Fruit fly (Drosophila melanogaster): ENCODE results near the gene pkaap.

Gene pkaap

DNA sequence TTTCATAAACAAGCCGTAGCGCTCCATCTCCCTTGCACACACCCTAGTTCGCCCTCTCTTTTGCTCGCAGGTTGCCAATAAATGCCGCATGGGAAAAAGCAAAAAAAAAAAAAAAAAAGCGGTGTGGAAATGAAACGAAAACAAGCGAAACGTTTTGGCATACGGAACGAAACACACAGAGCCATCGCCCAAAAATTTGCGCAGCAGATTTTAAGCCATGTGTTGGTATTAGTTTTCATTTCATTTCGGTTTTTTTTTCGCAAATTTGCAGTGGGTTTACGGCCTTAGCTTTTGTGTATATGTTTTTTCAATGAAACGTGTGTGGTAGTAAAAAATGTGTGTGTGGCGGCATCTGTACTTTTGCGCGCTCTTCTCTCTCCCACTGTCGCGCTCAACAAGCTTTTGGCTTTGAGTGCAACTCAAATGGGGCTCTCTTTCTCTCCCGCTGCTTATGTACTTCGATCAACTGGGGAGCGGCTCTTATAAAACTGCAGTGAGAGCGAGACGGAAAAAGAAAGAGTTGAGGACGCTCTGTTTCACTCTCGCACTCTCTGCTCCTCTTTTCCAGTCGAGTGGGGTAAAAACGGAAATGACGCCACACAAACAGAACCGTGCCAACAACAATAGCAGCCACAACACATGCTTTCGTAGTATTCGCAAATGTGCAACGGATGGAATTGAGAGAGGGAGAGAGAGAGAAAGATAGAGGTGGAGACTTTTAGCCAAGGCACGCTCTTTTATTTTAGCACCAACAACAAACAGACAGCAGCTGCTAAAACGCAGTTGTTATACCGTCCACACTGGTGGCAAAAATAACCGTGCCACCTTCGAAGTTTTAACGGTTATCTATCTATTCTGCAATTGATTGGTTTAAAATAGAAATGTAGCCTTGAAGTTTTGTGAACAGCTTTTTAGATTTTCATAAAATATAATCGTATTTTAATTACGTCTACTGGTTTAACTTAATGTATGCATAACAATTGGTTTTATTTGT lies 3.5 kb upstream of the pkaap start:
- TF ChIP-seq topi (GFP tag; optimal IDR thresholded peaks at IDR 0.05), result peak; percentile 67
- TF ChIP-seq Eip75B (GFP tag; optimal IDR thresholded peaks at IDR 0.05), result peak; percentile 58
- peak; percentile 53 for TF ChIP-seq Blimp-1 (GFP tag; optimal IDR thresholded peaks at IDR 0.05)
- TF ChIP-seq Ets96B (tag; optimal IDR thresholded peaks at IDR 0.05), result peak; percentile 54
- TF ChIP-seq fkh (GFP tag; optimal IDR thresholded peaks at IDR 0.05), result peak; percentile 31
- peak; percentile 76 for TF ChIP-seq OdsH (GFP tag; optimal IDR thresholded peaks at IDR 0.05)
- peak; percentile 82 for TF ChIP-seq Sox14 (GFP tag; optimal IDR thresholded peaks at IDR 0.05)
- no peak for TF ChIP-seq dac (GFP tag; optimal IDR thresholded peaks at IDR 0.05)
- TF ChIP-seq CG32006 (GFP tag; optimal IDR thresholded peaks at IDR 0.05), result peak; percentile 64
- peak; percentile 76 for TF ChIP-seq CG7368 (GFP tag; optimal IDR thresholded peaks at IDR 0.05)
- peak; percentile 56 for TF ChIP-seq CG10631 (GFP tag; optimal IDR thresholded peaks at IDR 0.05)
- peak; percentile 66 for TF ChIP-seq achi (GFP tag; optimal IDR thresholded peaks at IDR 0.05)
- TF ChIP-seq Smox (GFP tag; optimal IDR thresholded peaks at IDR 0.05), result peak; percentile 75
- TF ChIP-seq vri (GFP tag; optimal IDR thresholded peaks at IDR 0.05), result peak; percentile 85
- peak; percentile 49 for TF ChIP-seq Ets21C (GFP tag; optimal IDR thresholded peaks at IDR 0.05)
- TF ChIP-seq fd59A (GFP tag; optimal IDR thresholded peaks at IDR 0.05), result peak; percentile 11
- TF ChIP-seq esn (GFP tag; optimal IDR thresholded peaks at IDR 0.05), result peak; percentile 74
- TF ChIP-seq Eip93F (GFP tag; optimal IDR thresholded peaks at IDR 0.05), result peak; percentile 6
- peak; percentile 39 for TF ChIP-seq CG9139 (GFP tag; optimal IDR thresholded peaks at IDR 0.05)
- peak; percentile 52 for TF ChIP-seq CG6808 (GFP tag; optimal IDR thresholded peaks at IDR 0.05)
- TF ChIP-seq CG11294 (GFP tag; IDR thresholded peaks at IDR 0.05), result no peak
- peak; percentile 58 for TF ChIP-seq CG6276 (GFP tag; optimal IDR thresholded peaks at IDR 0.05)
- TF ChIP-seq lz (GFP tag; optimal IDR thresholded peaks at IDR 0.05), result peak; percentile 75
- TF ChIP-seq Lpt (GFP tag; optimal IDR thresholded peaks at IDR 0.05), result peak; percentile 45
- peak; percentile 84 for TF ChIP-seq CG6854 (GFP tag; optimal IDR thresholded peaks at IDR 0.05)
- TF ChIP-seq Hr4 (GFP tag; optimal IDR thresholded peaks at IDR 0.05), result peak; percentile 63
- no peak for TF ChIP-seq CG6163 (GFP tag; IDR thresholded peaks at IDR 0.05)
- TF ChIP-seq dsx (GFP tag; optimal IDR thresholded peaks at IDR 0.05; ENCODE audit: poor library complexity, severe bottlenecking), result peak; percentile 65
- TF ChIP-seq CG11762 (GFP tag; optimal IDR thresholded peaks at IDR 0.05; ENCODE audit: insufficient read depth), result peak; percentile 54
- TF ChIP-seq CG6792 (GFP tag; optimal IDR thresholded peaks at IDR 0.05), result peak; percentile 56
- peak; percentile 74 for TF ChIP-seq svp (GFP tag)
- peak; percentile 61 for TF ChIP-seq CG34406 (GFP tag; optimal IDR thresholded peaks at IDR 0.05)
- TF ChIP-seq CG11902 (GFP tag; optimal IDR thresholded peaks at IDR 0.05), result peak; percentile 3
- TF ChIP-seq acj6 (GFP tag; optimal IDR thresholded peaks at IDR 0.05), result peak; percentile 80
- TF ChIP-seq CG10669 (GFP tag; optimal IDR thresholded peaks at IDR 0.05), result peak; percentile 29
- TF ChIP-seq CG3032 (tag; optimal IDR thresholded peaks at IDR 0.05), result peak; percentile 52
- TF ChIP-seq CG3919 (GFP tag; optimal IDR thresholded peaks at IDR 0.05), result peak; percentile 69
- peak in 1 of 2 experiments; percentile 69 for TF ChIP-seq ss (GFP tag; optimal IDR thresholded peaks at IDR 0.05)
- peak; percentile 74 for TF ChIP-seq Hr39 (GFP tag; optimal IDR thresholded peaks at IDR 0.05)
- peak; percentile 44 for TF ChIP-seq CG8632 (GFP tag; optimal IDR thresholded peaks at IDR 0.05)
- TF ChIP-seq cyc (GFP tag; optimal IDR thresholded peaks at IDR 0.05), result peak; percentile 58
- TF ChIP-seq Met (GFP tag; optimal IDR thresholded peaks at IDR 0.05), result peak; percentile 67
- TF ChIP-seq CG1621 (tag; optimal IDR thresholded peaks at IDR 0.05), result peak; percentile 28
- peak; percentile 68 for TF ChIP-seq CG16779 (tag; optimal IDR thresholded peaks at IDR 0.05)
- peak; percentile 35 for TF ChIP-seq CG8319 (GFP tag; optimal IDR thresholded peaks at IDR 0.05)
- TF ChIP-seq pdm3 (GFP tag; optimal IDR thresholded peaks at IDR 0.05), result peak; percentile 71
- peak; percentile 38 to 55 for TF ChIP-seq salr (GFP tag; optimal IDR thresholded peaks at IDR 0.05)
- TF ChIP-seq CG4318 (GFP tag; optimal IDR thresholded peaks at IDR 0.05), result peak; percentile 26
- peak; percentile 46 for TF ChIP-seq spab (GFP tag; optimal IDR thresholded peaks at IDR 0.05)
